Worm (Caenorhabditis elegans): Measurements from ENCODE around the gene pitr-2.
A peak's percentile ranks its signal among the peaks of the same experiment; 100 is the strongest.

The pitr-2 gene

ce11 chrV:9165073-9165699, 27.7 kb upstream of the pitr-2 start, which contains the start of gene col-10:
TSS of gene col-10 (minus strand) at chrV:9165307.
- TF ChIP-seq lin-14 (GFP tag; optimal IDR thresholded peaks at IDR 0.05) (peak; percentile 91), snu-23 (GFP tag; optimal IDR thresholded peaks at IDR 0.05) (peak; percentile 74), dpl-1 (GFP tag; optimal IDR thresholded peaks at IDR 0.05) (peak in 1 of 3 experiments; percentile 9), elt-3 (tag; optimal IDR thresholded peaks at IDR 0.05) (peak in 4 of 6 experiments; percentile 40 to 82 (median 62)), sptf-1 (tag; optimal IDR thresholded peaks at IDR 0.05) (no peak), pag-3 (tag; optimal IDR thresholded peaks at IDR 0.05; ENCODE audit: borderline replicate concordance, insufficient read depth) (peak; percentile 60), nhr-77 (tag; optimal IDR thresholded peaks at IDR 0.05) (no peak), ces-1 (GFP tag; optimal IDR thresholded peaks at IDR 0.05) (no peak), ztf-4 (tag; optimal IDR thresholded peaks at IDR 0.05) (peak; percentile 29), mep-1 (tag; optimal IDR thresholded peaks at IDR 0.05) (peak; percentile 26), nhr-85 (tag) (peak; percentile 98), aha-1 (tag; optimal IDR thresholded peaks at IDR 0.05) (no peak), nhr-47 (tag; optimal IDR thresholded peaks at IDR 0.05) (peak; percentile 34), lin-15B (tag; optimal IDR thresholded peaks at IDR 0.05) (no peak), nhr-90 (tag; optimal IDR thresholded peaks at IDR 0.05; ENCODE audit: poor library complexity) (peak; percentile 62), ama-1 (optimal IDR thresholded peaks at IDR 0.05) (peak; percentile 81), fos-1 (tag; optimal IDR thresholded peaks at IDR 0.05) (no peak), grh-1 (GFP tag; IDR thresholded peaks at IDR 0.05) (peak; percentile 18; the same call in 1 of the 2 replicates), nhr-20 (tag; optimal IDR thresholded peaks at IDR 0.05) (peak; percentile 78), nhr-19 (GFP tag; conservative IDR thresholded peaks at IDR 0.05) (peak; percentile 31; the same call in 1 of the 2 replicates), blmp-1 (tag; optimal IDR thresholded peaks at IDR 0.05) (peak; percentile 64), lsy-2 (tag; optimal IDR thresholded peaks at IDR 0.05) (peak in 1 of 2 experiments; percentile 7), nhr-71 (tag; optimal IDR thresholded peaks at IDR 0.05) (peak; percentile 71), C04F5.9 (tag; optimal IDR thresholded peaks at IDR 0.05) (no peak), egl-13 (tag; optimal IDR thresholded peaks at IDR 0.05) (no peak), nhr-237 (tag; optimal IDR thresholded peaks at IDR 0.05) (no peak), xbp-1 (tag; optimal IDR thresholded peaks at IDR 0.05) (peak; percentile 23), aly-2 (tag; optimal IDR thresholded peaks at IDR 0.05) (no peak), pax-3 (tag; optimal IDR thresholded peaks at IDR 0.05) (no peak), lir-3 (tag; optimal IDR thresholded peaks at IDR 0.05; ENCODE audit: poor library complexity) (no peak)

ce11 chrV:9163897-9164296, 26.4 kb upstream of the pitr-2 start:
- TF ChIP-seq ama-1 (optimal IDR thresholded peaks at IDR 0.05) (peak; percentile 73), aha-1 (tag; optimal IDR thresholded peaks at IDR 0.05) (no peak), isw-1 (GFP tag; IDR thresholded peaks at IDR 0.05) (no peak), dsc-1 (tag; optimal IDR thresholded peaks at IDR 0.05) (no peak), grh-1 (GFP tag; IDR thresholded peaks at IDR 0.05) (no peak), ceh-82 (tag; optimal IDR thresholded peaks at IDR 0.05) (no peak), jun-1 (tag; optimal IDR thresholded peaks at IDR 0.05) (peak; percentile 42), mdl-1 (tag; optimal IDR thresholded peaks at IDR 0.05) (no peak), ceh-8 (GFP tag; optimal IDR thresholded peaks at IDR 0.05) (no peak), zag-1 (tag; optimal IDR thresholded peaks at IDR 0.05) (no peak), hlh-17 (GFP tag; optimal IDR thresholded peaks at IDR 0.05; ENCODE audit: borderline replicate concordance) (no peak), pag-3 (tag; optimal IDR thresholded peaks at IDR 0.05; ENCODE audit: borderline replicate concordance, insufficient read depth) (no peak), nhr-11 (tag; optimal IDR thresholded peaks at IDR 0.05) (no peak), dpl-1 (GFP tag; optimal IDR thresholded peaks at IDR 0.05) (no peak), efl-1 (optimal IDR thresholded peaks at IDR 0.05) (peak in 1 of 2 experiments; percentile 11), efl-1 (GFP tag; optimal IDR thresholded peaks at IDR 0.05 in 1 of 2) (no peak), sup-37 (GFP tag; optimal IDR thresholded peaks at IDR 0.05) (no peak), ces-1 (GFP tag; optimal IDR thresholded peaks at IDR 0.05) (no peak), hpl-2 (GFP tag; optimal IDR thresholded peaks at IDR 0.05) (no peak), ceh-63 (GFP tag; optimal IDR thresholded peaks at IDR 0.05) (no peak), F16B12.6 (tag; optimal IDR thresholded peaks at IDR 0.05) (no peak), blmp-1 (tag; optimal IDR thresholded peaks at IDR 0.05) (no peak), fkh-8 (tag; optimal IDR thresholded peaks at IDR 0.05) (no peak), nhr-76 (tag; optimal IDR thresholded peaks at IDR 0.05) (no peak), pax-3 (tag; optimal IDR thresholded peaks at IDR 0.05) (no peak), C16A3.4 (tag; optimal IDR thresholded peaks at IDR 0.05) (no peak), unc-130 (tag; optimal IDR thresholded peaks at IDR 0.05) (no peak), egl-27 (tag; optimal IDR thresholded peaks at IDR 0.05) (no peak), nhr-85 (tag) (peak; percentile 70), fkh-4 (tag; optimal IDR thresholded peaks at IDR 0.05; ENCODE audit: borderline replicate concordance) (no peak)
